Fruit fly (Drosophila melanogaster) whole organism, embryonic: ENCODE measurements around the gene CG43630.

Source experiments
- Ada2b ChIP-seq: fragments of 200-800 bp; sonication (Bioruptor generic); IDR thresholded peaks from 2 replicates; pipeline ENCODE4 v1.3.6; 2022; ENCODE audit warnings: missing biosample characterization, missing genetic modification characterization
- CG11696 ChIP-seq: fragments of 200-800 bp; sonication (Bioruptor generic); IDR thresholded peaks from 2 replicates; pipeline ENCODE4 v1.3.6; 2022; ENCODE audit warnings: missing biosample characterization, missing genetic modification characterization
- CG12219 ChIP-seq: fragments of 200-800 bp; sonication (Bioruptor generic); optimal IDR thresholded peaks from 3 replicates; lab custom pipeline; 2018; ENCODE audit warnings: missing biosample characterization, mild to moderate bottlenecking, missing genetic modification characterization
- CG12744 ChIP-seq: fragments of 200-800 bp; sonication (Bioruptor generic); optimal IDR thresholded peaks from 2 replicates; lab custom pipeline; 2016; ENCODE audit warnings: missing biosample characterization, missing genetic modification characterization
- CG13296 ChIP-seq: fragments of 200-800 bp; sonication (Bioruptor generic); optimal IDR thresholded peaks from 3 replicates; lab custom pipeline; 2018; ENCODE audit warnings: missing biosample characterization, mild to moderate bottlenecking, missing genetic modification characterization
- CG1792 ChIP-seq: fragments of 200-800 bp; sonication (Bioruptor generic); optimal IDR thresholded peaks from 2 replicates; lab custom pipeline; 2016; ENCODE audit warnings: missing biosample characterization, missing genetic modification characterization
- CG1832 ChIP-seq: fragments of 200-800 bp; sonication (Bioruptor generic); optimal IDR thresholded peaks from 2 replicates; lab custom pipeline; 2017; ENCODE audit warnings: missing biosample characterization, mild to moderate bottlenecking, missing genetic modification characterization, inconsistent platforms
- CG2199 ChIP-seq: fragments of 200-800 bp; sonication (Bioruptor generic); IDR thresholded peaks from 3 replicates; pipeline ENCODE4 v1.3.6; 2022; ENCODE audit warnings: missing biosample characterization, missing genetic modification characterization
- CG32767 ChIP-seq: fragments of 200-800 bp; sonication (Bioruptor generic); IDR thresholded peaks from 2 replicates; pipeline ENCODE4 v1.3.6; 2022; ENCODE audit warnings: missing biosample characterization, missing genetic modification characterization
- CG3407 ChIP-seq: fragments of 200-800 bp; sonication (Bioruptor generic); optimal IDR thresholded peaks from 2 replicates; lab custom pipeline; 2018; ENCODE audit warnings: missing biosample characterization, mild to moderate bottlenecking, missing genetic modification characterization
- CG5245 ChIP-seq: fragments of 200-800 bp; sonication (Bioruptor generic); optimal IDR thresholded peaks from 3 replicates; lab custom pipeline; 2016; ENCODE audit warnings: missing biosample characterization, missing genetic modification characterization
- CG6272 ChIP-seq: fragments of 200-800 bp; sonication (Bioruptor generic); IDR thresholded peaks from 2 replicates; pipeline ENCODE4 v1.3.6; 2022; ENCODE audit warnings: missing biosample characterization, missing genetic modification characterization
- CG6654 ChIP-seq: fragments of 200-800 bp; sonication (Bioruptor generic); optimal IDR thresholded peaks from 2 replicates; lab custom pipeline; 2017; ENCODE audit warnings: missing biosample characterization, mild to moderate bottlenecking, missing genetic modification characterization
- CG9215 ChIP-seq: fragments of 200-800 bp; sonication (Bioruptor generic); IDR thresholded peaks from 2 replicates; pipeline ENCODE4 v1.3.6; 2022; ENCODE audit warnings: missing biosample characterization, missing genetic modification characterization
- CHES-1-like ChIP-seq: fragments of 200-800 bp; sonication (Bioruptor generic); optimal IDR thresholded peaks from 2 replicates; lab custom pipeline; 2016; ENCODE audit warnings: missing biosample characterization, missing genetic modification characterization
- Dad ChIP-seq: fragments of 200-800 bp; sonication (Bioruptor generic); optimal IDR thresholded peaks from 3 replicates; lab custom pipeline; 2016; ENCODE audit warnings: missing biosample characterization, missing genetic modification characterization
- Dp ChIP-seq: fragments of 200-800 bp; sonication (Bioruptor generic); optimal IDR thresholded peaks from 2 replicates; lab custom pipeline; 2018; ENCODE audit warnings: missing biosample characterization, mild to moderate bottlenecking, missing genetic modification characterization, moderate library complexity
- Dref ChIP-seq: fragments of 200-800 bp; sonication (Bioruptor generic); IDR thresholded peaks from 2 replicates; pipeline ENCODE4 v1.3.6; 2022; ENCODE audit warnings: missing biosample characterization, missing genetic modification characterization
- Drgx ChIP-seq: fragments of 200-800 bp; sonication (Bioruptor generic); IDR thresholded peaks from 2 replicates; pipeline ENCODE4 v1.3.6; 2022; ENCODE audit warnings: missing biosample characterization, missing genetic modification characterization
- ERR ChIP-seq: fragments of 200-800 bp; sonication (Bioruptor generic); optimal IDR thresholded peaks from 2 replicates; lab custom pipeline; 2016; ENCODE audit warnings: missing biosample characterization, missing genetic modification characterization
- Fer2 ChIP-seq: fragments of 200-800 bp; sonication (Bioruptor generic); optimal IDR thresholded peaks from 2 replicates; lab custom pipeline; 2018; ENCODE audit warnings: missing biosample characterization, mild to moderate bottlenecking, missing genetic modification characterization, moderate library complexity
- HLHmδ ChIP-seq: fragments of 200-800 bp; sonication (Bioruptor generic); optimal IDR thresholded peaks from 2 replicates; lab custom pipeline; 2018; ENCODE audit warnings: missing biosample characterization, mild to moderate bottlenecking, missing genetic modification characterization, moderate library complexity
- Hmr ChIP-seq: fragments of 200-800 bp; sonication (Bioruptor generic); optimal IDR thresholded peaks from 3 replicates; lab custom pipeline; 2017; ENCODE audit warnings: mild to moderate bottlenecking, missing biosample characterization, missing genetic modification reagents, missing genetic modification characterization
- Hr3 ChIP-seq: fragments of 200-800 bp; sonication (Bioruptor generic); optimal IDR thresholded peaks from 3 replicates; lab custom pipeline; 2016; ENCODE audit warnings: missing biosample characterization, missing genetic modification characterization
- Mrtf ChIP-seq: fragments of 200-800 bp; sonication (Bioruptor generic); IDR thresholded peaks from 3 replicates; pipeline ENCODE4 v1.3.6; 2022; ENCODE audit warnings: missing biosample characterization, missing genetic modification characterization
- Side ChIP-seq: fragments of 200-800 bp; sonication (Bioruptor generic); optimal IDR thresholded peaks from 2 replicates; lab custom pipeline; 2016; ENCODE audit warnings: missing biosample characterization, missing genetic modification characterization
- cas ChIP-seq: fragments of 200-800 bp; sonication (Bioruptor generic); IDR thresholded peaks from 2 replicates; pipeline ENCODE4 v1.3.6; 2022; ENCODE audit warnings: missing biosample characterization, missing genetic modification characterization
- fd96Cb ChIP-seq: fragments of 200-800 bp; sonication (Bioruptor generic); optimal IDR thresholded peaks from 2 replicates; lab custom pipeline; 2018; ENCODE audit warnings: missing biosample characterization, mild to moderate bottlenecking, missing genetic modification characterization, moderate library complexity
- hkb ChIP-seq, 2 experiments: fragments of 200-800 bp in 1 of 2; fragments of >200 bp in 1 of 2; sonication (Bioruptor generic) in 1 of 2; IDR thresholded peaks in 1 of 2; optimal IDR thresholded peaks in 1 of 2; 2 replicates each; pipeline versions ENCODE4 v1.3.6 to Lab custom; 2017 to 2022; ENCODE audit warnings: missing biosample characterization in 1 of 2, missing genetic modification characterization in 1 of 2
- kah ChIP-seq: fragments of 200-800 bp; sonication (Bioruptor generic); optimal IDR thresholded peaks from 2 replicates; lab custom pipeline; 2018; ENCODE audit warnings: missing biosample characterization, mild to moderate bottlenecking, missing genetic modification characterization
- ken ChIP-seq: fragments of 200-800 bp; sonication (Bioruptor generic); IDR thresholded peaks from 3 replicates; pipeline ENCODE4 v1.3.6; 2022; ENCODE audit warnings: missing biosample characterization, missing genetic modification characterization
- lola ChIP-seq, 3 experiments: fragments of >200 bp in 2 of 3; fragments of 200-800 bp in 1 of 3; sonication (Bioruptor generic) in 1 of 3; optimal IDR thresholded peaks; 2 replicates each; lab custom pipeline; 2017 to 2019; ENCODE audit warnings: missing biosample characterization in 3 of 3, missing genetic modification characterization in 3 of 3, mild to moderate bottlenecking in 1 of 3, moderate library complexity in 1 of 3
- maf-S ChIP-seq: fragments of 200-800 bp; sonication (Bioruptor generic); optimal IDR thresholded peaks from 2 replicates; lab custom pipeline; 2016; ENCODE audit warnings: missing biosample characterization, missing genetic modification characterization
- oc ChIP-seq: fragments of 200-800 bp; sonication (Bioruptor generic); optimal IDR thresholded peaks from 2 replicates; lab custom pipeline; 2018; ENCODE audit warnings: missing biosample characterization, mild to moderate bottlenecking, missing genetic modification characterization, moderate library complexity
- pan ChIP-seq, 4 experiments: fragments of >200 bp in 3 of 4; fragments of 200-800 bp in 1 of 4; sonication (Bioruptor generic) in 1 of 4; optimal IDR thresholded peaks in 3 of 4; IDR thresholded peaks in 1 of 4; 2 replicates each; pipeline versions ENCODE4 v1.3.6 to Lab custom; 2017 to 2022; ENCODE audit warnings: missing biosample characterization in 2 of 4, missing genetic modification characterization in 2 of 4, mixed read lengths in 1 of 4
- pita ChIP-seq: fragments of 200-800 bp; sonication (Bioruptor generic); optimal IDR thresholded peaks from 2 replicates; lab custom pipeline; 2017; ENCODE audit warnings: missing biosample characterization, mild to moderate bottlenecking, missing genetic modification characterization
- pros ChIP-seq: fragments of 200-800 bp; sonication (Bioruptor generic); optimal IDR thresholded peaks from 3 replicates; lab custom pipeline; 2019; ENCODE audit warnings: missing biosample characterization, mild to moderate bottlenecking, missing genetic modification characterization, moderate library complexity
- row ChIP-seq: fragments of 200-800 bp; sonication (Bioruptor generic); IDR thresholded peaks from 3 replicates; pipeline ENCODE4 v1.3.6; 2022; ENCODE audit warnings: missing biosample characterization, missing genetic modification characterization
- sd ChIP-seq: fragments of 200-800 bp; sonication (Bioruptor generic); optimal IDR thresholded peaks from 3 replicates; lab custom pipeline; 2018; ENCODE audit warnings: missing biosample characterization, mild to moderate bottlenecking, missing genetic modification characterization, moderate library complexity
- sr ChIP-seq: fragments of 200-800 bp; sonication (Bioruptor generic); IDR thresholded peaks from 3 replicates; pipeline ENCODE4 v1.3.6; 2022; ENCODE audit warnings: missing biosample characterization, missing genetic modification characterization
- stwl ChIP-seq: fragments of 200-800 bp; sonication (Bioruptor generic); optimal IDR thresholded peaks from 3 replicates; lab custom pipeline; 2018; ENCODE audit warnings: missing biosample characterization, mild to moderate bottlenecking, missing genetic modification characterization, moderate library complexity
- tap ChIP-seq: fragments of 200-800 bp; optimal IDR thresholded peaks from 3 replicates; lab custom pipeline; 2019; ENCODE audit warnings: missing biosample characterization, mild to moderate bottlenecking, missing genetic modification characterization, moderate library complexity
- trh ChIP-seq: fragments of 200-800 bp; sonication (Bioruptor generic); optimal IDR thresholded peaks from 2 replicates; lab custom pipeline; 2016; ENCODE audit warnings: missing biosample characterization, missing genetic modification characterization
- tx ChIP-seq: fragments of 200-800 bp; sonication (Bioruptor generic); optimal IDR thresholded peaks from 2 replicates; lab custom pipeline; 2016; ENCODE audit warnings: missing biosample characterization, missing genetic modification characterization
- vfl ChIP-seq: fragments of 200-800 bp; sonication (Bioruptor generic); optimal IDR thresholded peaks from 2 replicates; lab custom pipeline; 2016; ENCODE audit warnings: missing biosample characterization, missing genetic modification characterization
- vvl ChIP-seq: fragments of 200-800 bp; sonication (Bioruptor generic); IDR thresholded peaks from 2 replicates; pipeline ENCODE4 v1.3.6; 2022; ENCODE audit warnings: missing biosample characterization, missing genetic modification characterization

The CG43630 gene

dm6 chr3R:12718536-12719033 is 42.5 kb upstream of the CG43630 start (continued):
- no peak for TF ChIP-seq Hr3 (GFP tag; lab: Kevin White, UChicago)
- 0 out of 3 replicates have a peak, but pooled peaks have one; percentile 26 for TF ChIP-seq sr (GFP tag; lab: Robert Waterston, UW)
- TF ChIP-seq row: no peak
- no peak for TF ChIP-seq CG12744 (GFP tag; lab: Kevin White, UChicago)
- TF ChIP-seq sd (tag; lab: Kevin White, UChicago): peak; percentile 62
- TF ChIP-seq CG9215: no peak
- TF ChIP-seq CG5245: no peak
- peak; percentile 93 for TF ChIP-seq ERR (GFP tag; lab: Kevin White, UChicago)

DNA sequence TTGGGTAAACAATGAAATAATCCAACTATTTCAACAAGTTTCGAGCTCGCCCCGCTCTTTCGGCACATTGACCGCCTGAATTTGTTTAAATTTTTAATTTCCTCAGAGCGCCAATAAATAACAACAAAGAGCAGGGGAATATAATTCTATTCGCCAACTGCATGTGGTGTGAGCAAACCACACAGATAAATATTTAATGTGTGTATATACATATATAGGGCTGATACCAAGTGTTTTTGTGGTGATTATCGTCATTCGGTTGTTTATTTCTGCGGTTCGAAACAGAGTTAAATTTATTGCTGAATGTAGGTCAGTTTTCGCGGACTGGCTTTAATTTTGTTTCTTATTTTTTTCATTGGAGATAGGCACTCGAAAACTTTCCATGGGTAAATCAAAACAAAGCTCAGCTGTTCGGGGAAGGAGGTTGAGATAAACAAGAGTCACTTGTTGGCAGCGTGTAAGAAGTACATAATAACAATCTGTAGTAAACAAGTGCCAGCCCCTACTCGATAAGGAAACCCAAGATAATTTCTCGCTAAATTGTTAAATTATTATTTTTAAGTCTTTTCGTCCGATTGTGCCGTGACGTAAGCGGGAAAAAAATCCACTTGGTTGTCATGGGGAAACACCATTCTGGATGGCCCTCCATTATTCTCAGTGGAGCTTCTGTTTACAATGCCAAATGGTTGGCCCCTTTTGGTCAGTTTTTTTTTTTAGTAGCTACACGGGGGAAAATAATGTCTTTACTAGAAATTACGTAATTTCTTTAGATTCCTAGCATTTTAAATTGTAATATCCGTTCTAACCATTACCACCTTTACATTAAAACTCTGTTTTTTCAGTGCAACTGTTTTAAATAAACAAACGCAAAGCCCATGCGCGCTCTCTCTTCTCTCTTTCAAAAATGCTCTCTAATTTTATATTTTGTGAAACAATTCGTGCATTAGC is 41.8 kb upstream of the CG43630 start:
- TF ChIP-seq CG2199: no peak
- peak; percentile 9 for TF ChIP-seq Dad (GFP tag; lab: Kevin White, UChicago)
- no peak for TF ChIP-seq hkb (optimal IDR thresholded peaks at IDR 0.05; lab: Kevin White, UChicago)
- peak; percentile 79 for TF ChIP-seq hkb (GFP tag; IDR thresholded peaks at IDR 0.05; lab: Robert Waterston, UW)
- 0 out of 2 replicates have a peak, but pooled peaks have one; percentile 29 for TF ChIP-seq CG32767 (GFP tag; lab: Robert Waterston, UW)
- TF ChIP-seq CG11696 (GFP tag; lab: Robert Waterston, UW): 0 out of 2 replicates have a peak, but pooled peaks have one; percentile 24
- TF ChIP-seq row: peak; percentile 82
- TF ChIP-seq CG3407 (GFP tag; lab: Kevin White, UChicago): peak; percentile 12
- TF ChIP-seq Side: no peak
- no peak for TF ChIP-seq pros (GFP tag; lab: Kevin White, UChicago)
- TF ChIP-seq ken: 0 out of 3 replicates have a peak, but pooled peaks have one; percentile 39
- no peak for TF ChIP-seq CHES-1-like (GFP tag; lab: Kevin White, UChicago)
- TF ChIP-seq Ada2b: peak; percentile 70
- no peak for TF ChIP-seq stwl
- TF ChIP-seq pita: no peak
- peak; percentile 42 for TF ChIP-seq maf-S (GFP tag; lab: Kevin White, UChicago)
- peak; percentile 6 for TF ChIP-seq Fer2 (tag; lab: Kevin White, UChicago)
- no peak for TF ChIP-seq trh (GFP tag; lab: Kevin White, UChicago)
- TF ChIP-seq HLHmδ (GFP tag; lab: Kevin White, UChicago): no peak
- peak; percentile 68 for TF ChIP-seq Drgx (GFP tag; lab: Robert Waterston, UW)
- TF ChIP-seq fd96Cb (tag; lab: Kevin White, UChicago): peak; percentile 53
- peak; percentile 74 for TF ChIP-seq vvl (GFP tag; lab: Robert Waterston, UW)
- no peak for TF ChIP-seq CG12219 (GFP tag; lab: Kevin White, UChicago)
- no peak for TF ChIP-seq kah (GFP tag; lab: Kevin White, UChicago)
- no peak for TF ChIP-seq CG6654 (GFP tag; lab: Kevin White, UChicago)
- no peak for TF ChIP-seq pan (optimal IDR thresholded peaks at IDR 0.05; lab: Kevin White, UChicago)
- peak in 1 of 2 experiments; percentile 59 for TF ChIP-seq pan (GFP tag; optimal IDR thresholded peaks at IDR 0.05 in 1 of 2, IDR thresholded peaks at IDR 0.05 in 1 of 2)
- TF ChIP-seq CG1832 (GFP tag; lab: Kevin White, UChicago): no peak
- peak; percentile 17 for TF ChIP-seq vfl (GFP tag; lab: Kevin White, UChicago)
- TF ChIP-seq CG1792 (GFP tag; lab: Kevin White, UChicago): no peak
- TF ChIP-seq tap (tag; lab: Kevin White, UChicago): no peak
- TF ChIP-seq lola (GFP tag; optimal IDR thresholded peaks at IDR 0.05; lab: Kevin White, UChicago): no peak
- TF ChIP-seq Dp: no peak
- peak; percentile 65; the same call in 2 of the 3 replicates for TF ChIP-seq Mrtf (GFP tag; lab: Robert Waterston, UW)
- peak; percentile 42 for TF ChIP-seq CG6272 (GFP tag; lab: Robert Waterston, UW)
- no peak for TF ChIP-seq cas
- no peak for TF ChIP-seq oc (tag; lab: Kevin White, UChicago)
- TF ChIP-seq tx (GFP tag; lab: Kevin White, UChicago): no peak
- TF ChIP-seq CG13296 (GFP tag; lab: Kevin White, UChicago): no peak
- no peak for TF ChIP-seq Dref (GFP tag; lab: Robert Waterston, UW)
- peak; percentile 46 for TF ChIP-seq Hmr (GFP tag; lab: Kevin White, UChicago)
